Worm (Caenorhabditis elegans) whole organism, L1 larva: Measurements from ENCODE around the gene stt-3.

Source experiments
- egl-27 ChIP-seq, 2 experiments: fragments of 150-350 bp in 1 of 2; sonication (generic microtip); optimal IDR thresholded peaks; 3 replicates each; lab custom pipeline; 2017 to 2018; ENCODE audit warnings: missing biosample characterization in 2 of 2, missing genetic modification characterization in 2 of 2, missing genetic modification reagents in 2 of 2
- fkh-8 ChIP-seq: sonication (generic microtip); optimal IDR thresholded peaks from 2 replicates; lab custom pipeline; 2016; ENCODE audit warnings: mild to moderate bottlenecking, missing genetic modification characterization, missing compliant biosample characterization
- jun-1 ChIP-seq: fragments of 150-350 bp; optimal IDR thresholded peaks from 2 replicates; lab custom pipeline; 2014; ENCODE audit warnings: missing biosample characterization, missing genetic modification reagents, missing genetic modification characterization
- lin-14 ChIP-seq: fragments of 200-800 bp; sonication (Bioruptor generic); optimal IDR thresholded peaks from 2 replicates; lab custom pipeline; 2018; ENCODE audit warnings: mild to moderate bottlenecking, missing genetic modification characterization, moderate library complexity, missing compliant biosample characterization
- lin-39 ChIP-seq: fragments of 150-350 bp; optimal IDR thresholded peaks from 2 replicates; lab custom pipeline; 2014; ENCODE audit warnings: missing biosample characterization, missing genetic modification reagents, missing genetic modification characterization
- mdl-1 ChIP-seq, 2 experiments: fragments of 150-350 bp; optimal IDR thresholded peaks; 2 replicates each; lab custom pipeline; 2014 to 2017; ENCODE audit warnings: missing biosample characterization in 2 of 2, missing genetic modification characterization in 2 of 2, inconsistent platforms in 1 of 2
- nhr-20 ChIP-seq: sonication (generic microtip); optimal IDR thresholded peaks from 2 replicates; lab custom pipeline; 2016; ENCODE audit warnings: mild to moderate bottlenecking, missing genetic modification characterization, missing compliant biosample characterization
- nhr-237 ChIP-seq: fragments of 150-350 bp; optimal IDR thresholded peaks from 2 replicates; lab custom pipeline; 2014; ENCODE audit warnings: missing biosample characterization, missing genetic modification characterization
- nhr-28 ChIP-seq: fragments of 150-350 bp; optimal IDR thresholded peaks from 2 replicates; lab custom pipeline; 2014; ENCODE audit warnings: missing biosample characterization, missing genetic modification characterization

DNA sequence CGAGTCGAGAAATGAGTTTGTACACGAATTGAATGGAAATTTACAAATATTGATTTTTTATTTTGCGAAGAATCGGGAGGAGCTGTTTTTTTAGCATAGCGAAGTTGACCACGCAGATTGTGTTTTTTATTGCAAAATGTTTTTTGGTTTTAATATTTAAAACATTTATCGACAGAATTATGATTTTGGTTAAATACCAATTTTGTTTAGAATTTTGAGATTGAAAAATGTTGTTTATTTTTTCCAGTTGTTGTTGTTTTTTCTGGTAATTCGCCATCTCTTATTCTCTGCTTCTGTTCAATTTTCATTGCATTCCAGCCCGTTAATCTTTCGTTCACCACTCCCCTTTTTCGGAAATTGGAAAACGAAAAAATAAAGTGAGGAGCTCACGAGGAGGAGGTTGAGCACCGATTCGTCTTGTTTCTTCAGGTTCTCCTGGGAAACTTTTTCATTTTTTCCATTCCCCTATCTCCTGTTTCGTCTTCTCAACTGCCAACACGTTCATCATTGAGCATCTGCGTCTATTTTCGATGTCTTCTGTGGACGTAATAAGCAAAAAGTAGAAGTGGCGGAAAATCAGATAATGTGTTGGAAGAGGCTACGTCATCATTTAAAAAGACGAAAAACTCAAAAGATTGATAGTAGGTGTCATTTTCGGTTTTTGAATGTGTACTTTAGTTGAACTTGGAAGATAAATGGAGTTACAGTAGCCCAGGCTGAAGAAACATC, 47.7 kb downstream of the stt-3 start, which contains the start of gene F47D12.7:
- no peak for TF ChIP-seq mdl-1 (tag; optimal IDR thresholded peaks at IDR 0.05; lab: Kevin White, UChicago)
- no peak for TF ChIP-seq nhr-20 (tag; lab: Kevin White, UChicago)
- no peak for TF ChIP-seq lin-14 (GFP tag; lab: Kevin White, UChicago)
- no peak for TF ChIP-seq lin-39 (tag; lab: Kevin White, UChicago)
- TF ChIP-seq egl-27 (tag; optimal IDR thresholded peaks at IDR 0.05; lab: Kevin White, UChicago) = no peak
- TF ChIP-seq jun-1 = no peak
- TF ChIP-seq fkh-8 (tag; lab: Kevin White, UChicago) = no peak
- TF ChIP-seq nhr-28 = no peak
- no peak for TF ChIP-seq nhr-237 (tag; lab: Kevin White, UChicago)
